Fruit fly (Drosophila melanogaster): ENCODE data around the gene CG34375.

CG34375 gene

dm6 chr3R:23046529-23046943, 36.2 kb upstream of the CG34375 start (continued):
- TF ChIP-seq CG6808 (GFP tag; optimal IDR thresholded peaks at IDR 0.05) (peak; percentile 82), CG11762 (GFP tag; optimal IDR thresholded peaks at IDR 0.05; ENCODE audit: insufficient read depth) (peak; percentile 73), CG3919 (GFP tag; optimal IDR thresholded peaks at IDR 0.05) (peak; percentile 93), Gug (GFP tag; IDR thresholded peaks at IDR 0.05) (peak; percentile 57), CG4318 (GFP tag; optimal IDR thresholded peaks at IDR 0.05) (peak; percentile 60), salr (GFP tag; optimal IDR thresholded peaks at IDR 0.05) (peak; percentile 74 to 82), Eip93F (GFP tag; optimal IDR thresholded peaks at IDR 0.05) (no peak), dac (GFP tag; optimal IDR thresholded peaks at IDR 0.05) (peak; percentile 47), lz (GFP tag; optimal IDR thresholded peaks at IDR 0.05) (peak; percentile 94), Hr4 (GFP tag; optimal IDR thresholded peaks at IDR 0.05) (peak; percentile 84), CG31627 (GFP tag; optimal IDR thresholded peaks at IDR 0.05) (peak; percentile 95), Blimp-1 (GFP tag; optimal IDR thresholded peaks at IDR 0.05) (peak; percentile 79), Sox102F (GFP tag; optimal IDR thresholded peaks at IDR 0.05) (peak; percentile 93), CG10669 (GFP tag; optimal IDR thresholded peaks at IDR 0.05) (peak; percentile 91), Eip75B (GFP tag; optimal IDR thresholded peaks at IDR 0.05) (peak; percentile 90), Ets96B (tag; optimal IDR thresholded peaks at IDR 0.05) (peak; percentile 90), net (GFP tag; optimal IDR thresholded peaks at IDR 0.05) (peak; percentile 91), CG8632 (GFP tag; optimal IDR thresholded peaks at IDR 0.05) (peak; percentile 89), topi (GFP tag; optimal IDR thresholded peaks at IDR 0.05) (peak; percentile 93), cyc (GFP tag; optimal IDR thresholded peaks at IDR 0.05) (peak; percentile 93), vri (GFP tag; optimal IDR thresholded peaks at IDR 0.05) (peak; percentile 93), CG8319 (GFP tag; optimal IDR thresholded peaks at IDR 0.05) (peak; percentile 87), CG15336 (GFP tag; IDR thresholded peaks at IDR 0.05) (peak; percentile 79), Sox14 (GFP tag; optimal IDR thresholded peaks at IDR 0.05) (peak; percentile 91), eg (GFP tag; IDR thresholded peaks at IDR 0.05) (peak; percentile 84), Ets21C (GFP tag; optimal IDR thresholded peaks at IDR 0.05) (peak; percentile 91), pdm3 (GFP tag; optimal IDR thresholded peaks at IDR 0.05) (peak; percentile 89)

- TF ChIP-seq Hr4 (GFP tag; optimal IDR thresholded peaks at IDR 0.05): no peak
- no peak for TF ChIP-seq CG1621 (tag; optimal IDR thresholded peaks at IDR 0.05)
- no peak for TF ChIP-seq CG8119 (GFP tag; IDR thresholded peaks at IDR 0.05)
- TF ChIP-seq dsx (GFP tag; optimal IDR thresholded peaks at IDR 0.05; ENCODE audit: poor library complexity, severe bottlenecking): no peak
- TF ChIP-seq Eip93F (GFP tag; optimal IDR thresholded peaks at IDR 0.05): no peak
- TF ChIP-seq lz (GFP tag; optimal IDR thresholded peaks at IDR 0.05): no peak
- TF ChIP-seq Gug (GFP tag; IDR thresholded peaks at IDR 0.05): no peak
- no peak for TF ChIP-seq Eip78C (GFP tag)
- no peak for TF ChIP-seq CG4318 (GFP tag; optimal IDR thresholded peaks at IDR 0.05)
- no peak for TF ChIP-seq Smox (GFP tag; optimal IDR thresholded peaks at IDR 0.05)
- no peak for TF ChIP-seq OdsH (GFP tag; optimal IDR thresholded peaks at IDR 0.05)
- no peak for TF ChIP-seq ss (GFP tag; optimal IDR thresholded peaks at IDR 0.05)
- no peak for TF ChIP-seq CG6163 (GFP tag; IDR thresholded peaks at IDR 0.05)
- no peak for TF ChIP-seq fd59A (GFP tag; optimal IDR thresholded peaks at IDR 0.05)
These were observed 33.3 kb upstream of the CG34375 start, which contains the start of gene CG13837 for dm6 chr3R:23043690-23044089. Gene CG13837 (plus strand): TSS chr3R:23043990.

- TF ChIP-seq pdm3 (GFP tag; optimal IDR thresholded peaks at IDR 0.05) (no peak), Hr4 (GFP tag; optimal IDR thresholded peaks at IDR 0.05) (no peak), CG15336 (GFP tag; IDR thresholded peaks at IDR 0.05) (no peak), svp (GFP tag) (no peak)
These were observed 32.4 kb upstream of the CG34375 start for dm6 chr3R:23042746-23043265.

Measured in whole organism, prepupa.